Worm (Caenorhabditis elegans) whole organism, L4/young adult: Measurements from ENCODE around the gene rol-8.

Experiments used
- W03F9.2 ChIP-seq: fragments of 150-350 bp; optimal IDR thresholded peaks from 2 replicates; lab custom pipeline; 2014; ENCODE audit warnings: missing biosample characterization, missing genetic modification characterization
- dao-5 ChIP-seq: sonication (generic microtip); optimal IDR thresholded peaks from 2 replicates; lab custom pipeline; 2016; ENCODE audit warnings: missing genotype, missing genetic modification characterization, moderate library complexity, missing compliant biosample characterization
- him-1 ChIP-seq: sonication (generic microtip); optimal IDR thresholded peaks from 2 replicates; lab custom pipeline; 2016; ENCODE audit warnings: missing genotype, missing genetic modification reagents, missing genetic modification characterization, missing compliant biosample characterization

DNA sequence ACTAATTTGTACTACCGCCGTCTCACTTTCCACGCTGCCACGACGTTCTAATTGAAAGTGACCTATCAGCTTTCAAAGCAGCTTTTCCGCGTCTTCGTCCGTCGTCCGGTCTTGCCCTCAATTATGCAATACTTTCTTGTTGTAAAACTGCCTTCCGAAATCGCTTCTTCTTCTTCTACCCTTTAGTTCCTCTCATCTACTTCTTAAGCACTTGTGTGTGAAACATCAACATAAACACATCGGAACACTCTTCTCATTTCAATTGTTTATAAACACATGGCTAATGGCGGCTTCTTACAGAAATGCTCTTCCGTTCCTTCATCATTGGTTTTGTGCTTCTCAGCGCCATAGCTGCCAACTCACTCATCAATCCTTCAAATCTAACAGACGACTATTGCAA is 26.4 kb downstream of the rol-8 start, which contains the start of gene F35D2.3:
- TF ChIP-seq dao-5 (no peak), him-1 (tag; lab: Kevin White, UChicago) (no peak), W03F9.2 (tag; lab: Kevin White, UChicago) (no peak)
